Fruit fly (Drosophila melanogaster) whole organism, embryonic: Measurements from ENCODE around the gene Trm7-34.

Experiments used
- Abd-B ChIP-seq: fragments of 200-800 bp; sonication (Bioruptor generic); optimal IDR thresholded peaks from 2 replicates; lab custom pipeline; 2018; ENCODE audit warnings: missing biosample characterization, mild to moderate bottlenecking, missing genetic modification characterization, moderate library complexity
- Asciz ChIP-seq: fragments of 200-800 bp; sonication (Bioruptor generic); optimal IDR thresholded peaks from 2 replicates; lab custom pipeline; 2017; ENCODE audit warnings: missing biosample characterization, mild to moderate bottlenecking, missing genetic modification characterization, missing genetic modification reagents
- BEAF-32 ChIP-seq: fragments of 200-800 bp; sonication (Bioruptor generic); optimal IDR thresholded peaks from 3 replicates; lab custom pipeline; 2017; ENCODE audit warnings: missing biosample characterization, missing genetic modification characterization, mild to moderate bottlenecking, moderate library complexity, missing genetic modification reagents
- Bgb ChIP-seq: fragments of 200-800 bp; sonication (Bioruptor generic); IDR thresholded peaks from 2 replicates; pipeline ENCODE4 v1.3.6; 2022; ENCODE audit warnings: missing biosample characterization, missing genetic modification characterization; ENCODE audit not compliant: partially characterized antibody
- Bteb2 ChIP-seq: fragments of 200-800 bp; sonication (Bioruptor generic); optimal IDR thresholded peaks from 2 replicates; lab custom pipeline; 2016; ENCODE audit warnings: missing biosample characterization, missing genetic modification characterization
- CG10321 ChIP-seq: fragments of 200-800 bp; sonication (Bioruptor generic); IDR thresholded peaks from 2 replicates; pipeline ENCODE4 v1.3.6; 2022; ENCODE audit warnings: missing biosample characterization, missing genetic modification characterization
- CG10462 ChIP-seq: fragments of 200-800 bp; sonication (Bioruptor generic); optimal IDR thresholded peaks from 2 replicates; lab custom pipeline; 2016; ENCODE audit warnings: missing biosample characterization, missing genetic modification characterization
- CG10543 ChIP-seq: fragments of 200-800 bp; sonication (Bioruptor generic); optimal IDR thresholded peaks from 3 replicates; lab custom pipeline; 2017; ENCODE audit warnings: missing biosample characterization, mild to moderate bottlenecking, missing genetic modification characterization, moderate library complexity
- CG11247 ChIP-seq: fragments of 200-800 bp; sonication (Bioruptor generic); IDR thresholded peaks from 2 replicates; pipeline ENCODE4 v1.3.6; 2022; ENCODE audit warnings: missing biosample characterization, missing genetic modification characterization
- CG12391 ChIP-seq: fragments of 200-800 bp; sonication (Bioruptor generic); optimal IDR thresholded peaks from 3 replicates; lab custom pipeline; 2018; ENCODE audit warnings: missing biosample characterization, mild to moderate bottlenecking, missing genetic modification characterization, moderate library complexity
- CG13123 ChIP-seq: fragments of 200-800 bp; sonication (Bioruptor generic); optimal IDR thresholded peaks from 2 replicates; lab custom pipeline; 2016; ENCODE audit warnings: missing biosample characterization, missing genetic modification characterization
- CG14014 ChIP-seq: fragments of 200-800 bp; sonication (Bioruptor generic); IDR thresholded peaks from 2 replicates; pipeline ENCODE4 v1.3.6; 2022; ENCODE audit warnings: missing biosample characterization, missing genetic modification characterization
- CG15011 ChIP-seq: fragments of 200-800 bp; sonication (Bioruptor generic); optimal IDR thresholded peaks from 3 replicates; lab custom pipeline; 2018; ENCODE audit warnings: missing biosample characterization, mild to moderate bottlenecking, missing genetic modification characterization
- CG1603 ChIP-seq: fragments of 200-800 bp; sonication (Bioruptor generic); optimal IDR thresholded peaks from 2 replicates; lab custom pipeline; 2019; ENCODE audit warnings: missing biosample characterization, mild to moderate bottlenecking, missing genetic modification characterization, moderate library complexity
- CG17612 ChIP-seq: fragments of 200-800 bp; sonication (Bioruptor generic); IDR thresholded peaks from 2 replicates; pipeline ENCODE4 v1.3.6; 2022; ENCODE audit warnings: missing biosample characterization, missing genetic modification characterization
- CG18476 ChIP-seq: fragments of 200-800 bp; sonication (Bioruptor generic); optimal IDR thresholded peaks from 2 replicates; lab custom pipeline; 2016; ENCODE audit warnings: missing biosample characterization, mild to moderate bottlenecking, missing genetic modification characterization
- CG4820 ChIP-seq: fragments of 200-800 bp; sonication (Bioruptor generic); optimal IDR thresholded peaks from 3 replicates; lab custom pipeline; 2016; ENCODE audit warnings: missing biosample characterization, missing genetic modification characterization
- CG5953 ChIP-seq: fragments of 200-800 bp; sonication (Bioruptor generic); IDR thresholded peaks from 2 replicates; pipeline ENCODE4 v1.3.6; 2022; ENCODE audit warnings: missing biosample characterization, missing genetic modification characterization
- CG6765 ChIP-seq: fragments of 200-800 bp; sonication (Bioruptor generic); optimal IDR thresholded peaks from 3 replicates; lab custom pipeline; 2017; ENCODE audit warnings: missing biosample characterization, mild to moderate bottlenecking, missing genetic modification characterization
- CG6791 ChIP-seq: fragments of 200-800 bp; sonication (Bioruptor generic); IDR thresholded peaks from 3 replicates; pipeline ENCODE4 v1.3.6; 2022; ENCODE audit warnings: missing biosample characterization, missing genetic modification characterization; ENCODE audit not compliant: partially characterized antibody
- CG9817 ChIP-seq: fragments of 200-800 bp; sonication (Bioruptor generic); optimal IDR thresholded peaks from 2 replicates; lab custom pipeline; 2018; ENCODE audit warnings: missing biosample characterization, mild to moderate bottlenecking, missing genetic modification characterization, moderate library complexity
- CG9876 ChIP-seq: fragments of 200-800 bp; sonication (Bioruptor generic); optimal IDR thresholded peaks from 2 replicates; lab custom pipeline; 2016; ENCODE audit warnings: missing biosample characterization, missing genetic modification characterization
- CoRest ChIP-seq: fragments of 200-800 bp; sonication (Bioruptor generic); optimal IDR thresholded peaks from 3 replicates; lab custom pipeline; 2018; ENCODE audit warnings: missing biosample characterization, mild to moderate bottlenecking, missing genetic modification characterization, moderate library complexity
- Deaf1 ChIP-seq: fragments of 200-800 bp; optimal IDR thresholded peaks from 3 replicates; lab custom pipeline; 2019; ENCODE audit warnings: missing biosample characterization, mild to moderate bottlenecking, missing genetic modification characterization, moderate library complexity
- Dfd ChIP-seq, 2 experiments: fragments of >200 bp; optimal IDR thresholded peaks; 2 replicates each; lab custom pipeline; 2017; ENCODE audit warnings: missing biosample characterization in 2 of 2, missing genetic modification characterization in 2 of 2
- Dll ChIP-seq: fragments of 200-800 bp; sonication (Bioruptor generic); IDR thresholded peaks from 4 replicates; pipeline ENCODE4 v1.3.6; 2022; ENCODE audit warnings: missing biosample characterization, missing genetic modification characterization; ENCODE audit not compliant: partially characterized antibody
- Hr39 ChIP-seq: fragments of >200 bp; optimal IDR thresholded peaks from 2 replicates; lab custom pipeline; 2017
- Kr ChIP-seq: fragments of 200-800 bp; sonication (Bioruptor generic); optimal IDR thresholded peaks from 2 replicates; lab custom pipeline; 2017; ENCODE audit warnings: missing biosample characterization, mild to moderate bottlenecking, missing genetic modification characterization
- Lim3 ChIP-seq: fragments of 200-800 bp; sonication (Bioruptor generic); IDR thresholded peaks from 2 replicates; pipeline ENCODE4 v1.3.6; 2022; ENCODE audit warnings: missing biosample characterization, missing genetic modification characterization
- Scr ChIP-seq: fragments of 200-800 bp; sonication (Bioruptor generic); IDR thresholded peaks from 2 replicates; pipeline ENCODE4 v1.3.6; 2022; ENCODE audit warnings: missing biosample characterization, missing genetic modification characterization; ENCODE audit not compliant: partially characterized antibody
- Spps ChIP-seq: fragments of 200-800 bp; sonication (Bioruptor generic); optimal IDR thresholded peaks from 2 replicates; lab custom pipeline; 2018; ENCODE audit warnings: missing biosample characterization, mild to moderate bottlenecking, missing genetic modification characterization
- Ssrp ChIP-seq: fragments of 200-800 bp; sonication (Bioruptor generic); optimal IDR thresholded peaks from 2 replicates; lab custom pipeline; 2018; ENCODE audit warnings: missing biosample characterization, mild to moderate bottlenecking, missing genetic modification characterization, moderate library complexity
- ara ChIP-seq: fragments of 200-800 bp; sonication (Bioruptor generic); IDR thresholded peaks from 2 replicates; pipeline ENCODE4 v1.3.6; 2022; ENCODE audit warnings: missing biosample characterization, missing genetic modification characterization
- ase ChIP-seq: fragments of 200-800 bp; sonication (Bioruptor generic); IDR thresholded peaks from 3 replicates; pipeline ENCODE4 v1.3.6; 2022; ENCODE audit warnings: missing biosample characterization, missing genetic modification characterization
- caup ChIP-seq: fragments of 200-800 bp; sonication (Bioruptor generic); optimal IDR thresholded peaks from 3 replicates; lab custom pipeline; 2017; ENCODE audit warnings: missing biosample characterization, mild to moderate bottlenecking, missing genetic modification characterization, moderate library complexity; ENCODE audit not compliant: severe bottlenecking
- fd3F ChIP-seq: fragments of 200-800 bp; sonication (Bioruptor generic); optimal IDR thresholded peaks from 2 replicates; lab custom pipeline; 2018; ENCODE audit warnings: missing biosample characterization, mild to moderate bottlenecking, missing genetic modification characterization, moderate library complexity
- gem ChIP-seq: fragments of 200-800 bp; sonication (Bioruptor generic); optimal IDR thresholded peaks from 2 replicates; lab custom pipeline; 2019; ENCODE audit warnings: missing biosample characterization, mild to moderate bottlenecking, missing genetic modification characterization, moderate library complexity
- insv ChIP-seq, 2 experiments: fragments of 200-800 bp; sonication (Bioruptor generic); optimal IDR thresholded peaks; 3 replicates each; lab custom pipeline; 2016 to 2018; ENCODE audit warnings: missing biosample characterization in 2 of 2, missing genetic modification characterization in 2 of 2
- klu ChIP-seq: fragments of 200-800 bp; sonication (Bioruptor generic); IDR thresholded peaks from 2 replicates; pipeline ENCODE4 v1.3.6; 2022; ENCODE audit warnings: missing biosample characterization, missing genetic modification characterization
- otp ChIP-seq: fragments of 200-800 bp; sonication (Bioruptor generic); IDR thresholded peaks from 3 replicates; pipeline ENCODE4, ENCODE4 v1.3.6; 2022; ENCODE audit warnings: missing biosample characterization, missing genetic modification characterization
- pum ChIP-seq: fragments of 200-800 bp; sonication (Bioruptor generic); optimal IDR thresholded peaks from 2 replicates; lab custom pipeline; 2016; ENCODE audit warnings: missing biosample characterization, missing genetic modification characterization
- row ChIP-seq: fragments of 200-800 bp; sonication (Bioruptor generic); IDR thresholded peaks from 3 replicates; pipeline ENCODE4 v1.3.6; 2022; ENCODE audit warnings: missing biosample characterization, missing genetic modification characterization
- sens ChIP-seq: fragments of 200-800 bp; sonication (Bioruptor generic); peaks from one replicate; lab custom pipeline; 2016; ENCODE audit warnings: missing biosample characterization, missing genetic modification characterization
- sima ChIP-seq: fragments of 200-800 bp; sonication (Bioruptor generic); optimal IDR thresholded peaks from 2 replicates; lab custom pipeline; 2016; ENCODE audit warnings: missing biosample characterization, missing genetic modification characterization
- slbo ChIP-seq: fragments of 200-800 bp; sonication (Bioruptor generic); IDR thresholded peaks from 2 replicates; pipeline ENCODE4 v1.3.6; 2022; ENCODE audit warnings: missing biosample characterization, missing genetic modification characterization
- slou ChIP-seq: fragments of 200-800 bp; sonication (Bioruptor generic); optimal IDR thresholded peaks from 3 replicates; lab custom pipeline; 2016; ENCODE audit warnings: missing biosample characterization, missing genetic modification characterization
- ssp ChIP-seq: fragments of 200-800 bp; sonication (Bioruptor generic); IDR thresholded peaks from 2 replicates; pipeline ENCODE4 v1.3.6; 2022; ENCODE audit warnings: missing biosample characterization, missing genetic modification characterization
- tin ChIP-seq: fragments of 200-800 bp; sonication (Bioruptor generic); optimal IDR thresholded peaks from 3 replicates; lab custom pipeline; 2016; ENCODE audit warnings: missing biosample characterization, missing genetic modification characterization
- tna ChIP-seq: fragments of 200-800 bp; sonication (Bioruptor generic); IDR thresholded peaks from 2 replicates; pipeline ENCODE4 v1.3.6; 2022; ENCODE audit warnings: missing biosample characterization, missing genetic modification characterization; ENCODE audit not compliant: partially characterized antibody
- yki ChIP-seq: fragments of >200 bp; optimal IDR thresholded peaks from 3 replicates; lab custom pipeline; 2018
- z ChIP-seq: fragments of 200-800 bp; sonication (Bioruptor generic); IDR thresholded peaks from 3 replicates; pipeline ENCODE4 v1.3.6; 2022; ENCODE audit warnings: missing biosample characterization, missing genetic modification characterization
- zfh2 ChIP-seq: fragments of 200-800 bp; sonication (Bioruptor generic); optimal IDR thresholded peaks from 2 replicates; lab custom pipeline; 2016; ENCODE audit warnings: missing biosample characterization, missing genetic modification characterization

Trm7-34 gene

dm6 chr3R:21140458-21140857 is 6.8 kb upstream of the Trm7-34 start, which contains the start of gene SNF4Agamma (continued):
- TF ChIP-seq CG5953 (GFP tag; lab: Robert Waterston, UW) (no peak), Scr (peak; percentile 77), zfh2 (GFP tag; lab: Kevin White, UChicago) (peak; percentile 50), CG12391 (tag; lab: Kevin White, UChicago) (peak; percentile 53), Deaf1 (tag; lab: Kevin White, UChicago) (no peak), klu (no peak), Dll (GFP tag; lab: Robert Waterston, UW) (peak; percentile 88), insv (GFP tag; optimal IDR thresholded peaks at IDR 0.05; lab: Kevin White, UChicago) (peak in 1 of 2 experiments; percentile 58), sens (GFP tag; lab: Kevin White, UChicago) (peak; percentile 90), CG10321 (GFP tag; lab: Robert Waterston, UW) (no peak), ase (no peak), yki (lab: Kevin White, UChicago) (no peak), CG9817 (tag; lab: Kevin White, UChicago) (peak; percentile 45), Ssrp (tag; lab: Kevin White, UChicago) (no peak), CG9876 (GFP tag; lab: Kevin White, UChicago) (no peak), Bgb (GFP tag; lab: Robert Waterston, UW) (peak; percentile 76), ssp (GFP tag; lab: Robert Waterston, UW) (no peak), CG17612 (GFP tag; lab: Robert Waterston, UW) (no peak), z (GFP tag; lab: Robert Waterston, UW) (no peak), Lim3 (GFP tag; lab: Robert Waterston, UW) (no peak), CG10543 (GFP tag; lab: Kevin White, UChicago) (no peak), fd3F (GFP tag; lab: Kevin White, UChicago) (no peak), Abd-B (GFP tag; lab: Kevin White, UChicago) (peak; percentile 70), CG14014 (GFP tag; lab: Robert Waterston, UW) (no peak), CG10462 (no peak), Kr (no peak), ara (GFP tag; lab: Robert Waterston, UW) (no peak), CG18476 (GFP tag; lab: Kevin White, UChicago) (no peak), Hr39 (lab: Kevin White, UChicago) (no peak), CG6791 (GFP tag; lab: Robert Waterston, UW) (peak; percentile 74; the same call in 2 of the 3 replicates), CG11247 (GFP tag; lab: Robert Waterston, UW) (no peak), sima (no peak), CG6765 (no peak), CG13123 (no peak), tin (GFP tag; lab: Kevin White, UChicago) (no peak), Spps (tag; lab: Kevin White, UChicago) (no peak), caup (GFP tag; lab: Kevin White, UChicago) (no peak), pum (GFP tag; lab: Kevin White, UChicago) (peak; percentile 14), row (GFP tag; lab: Robert Waterston, UW) (peak; percentile 81), CG4820 (GFP tag; lab: Kevin White, UChicago) (no peak), gem (peak; percentile 50), otp (GFP tag; lab: Robert Waterston, UW) (no peak), CG1603 (tag; lab: Kevin White, UChicago) (peak; percentile 1), CG15011 (GFP tag; lab: Kevin White, UChicago) (no peak), BEAF-32 (GFP tag; lab: Kevin White, UChicago) (peak; percentile 79), Dfd (GFP tag; optimal IDR thresholded peaks at IDR 0.05; lab: Kevin White, UChicago) (no peak), CoRest (tag; lab: Kevin White, UChicago) (peak; percentile 56), slou (no peak), Bteb2 (no peak), slbo (GFP tag; lab: Robert Waterston, UW) (peak; percentile 43; the same call in 1 of the 2 replicates), Asciz (no peak), tna (GFP tag; lab: Robert Waterston, UW) (no peak)
